Worm (Caenorhabditis elegans): Measurements from ENCODE around the gene F46B3.8.

DNA sequence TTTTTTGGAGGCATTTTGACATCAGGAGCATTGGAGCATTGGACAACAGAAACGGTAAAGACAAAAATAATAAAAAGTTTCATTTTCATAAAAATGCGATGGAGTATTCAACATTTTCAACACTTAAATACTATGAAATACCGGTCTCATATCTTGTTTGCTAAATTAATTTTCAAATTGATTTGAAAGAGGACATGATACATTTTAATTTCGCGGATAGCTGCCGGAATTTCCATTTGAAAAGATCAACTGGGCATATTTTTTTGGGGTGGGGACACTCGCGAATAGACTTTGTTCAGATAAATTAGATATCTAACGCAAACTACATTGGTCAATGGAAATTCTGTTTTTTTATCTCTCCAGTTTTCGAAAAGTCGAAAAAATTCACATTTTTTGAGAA is 28.2 kb downstream of the F46B3.8 start, which contains the start of gene F26F2.10:
- TF ChIP-seq ceh-6 (GFP tag; optimal IDR thresholded peaks at IDR 0.05), result no peak
- no peak for TF ChIP-seq unc-42 (tag; optimal IDR thresholded peaks at IDR 0.05)
